Worm (Caenorhabditis elegans) whole organism, L3 larva: ENCODE results near the gene srt-30.

Experiments
- R02D3.7 ChIP-seq: fragments of 150-350 bp; optimal IDR thresholded peaks from 2 replicates; lab custom pipeline; 2014; ENCODE audit warnings: missing biosample characterization, missing genetic modification characterization
- ZK546.5 ChIP-seq: sonication (generic microtip); optimal IDR thresholded peaks from 2 replicates; lab custom pipeline; 2017; ENCODE audit warnings: missing biosample characterization, missing genetic modification characterization
- aly-2 ChIP-seq: fragments of 150-350 bp; optimal IDR thresholded peaks from 2 replicates; lab custom pipeline; 2014; ENCODE audit warnings: missing biosample characterization, missing genetic modification characterization
- ceh-16 ChIP-seq: sonication (generic microtip); optimal IDR thresholded peaks from 2 replicates; lab custom pipeline; 2017; ENCODE audit warnings: missing biosample characterization, missing genetic modification characterization
- ceh-82 ChIP-seq: fragments of 150-350 bp; optimal IDR thresholded peaks from 2 replicates; lab custom pipeline; 2014; ENCODE audit warnings: missing biosample characterization, missing genetic modification characterization
- egl-5 ChIP-seq: fragments of 150-350 bp; optimal IDR thresholded peaks from 2 replicates; lab custom pipeline; 2017; ENCODE audit warnings: missing biosample characterization, missing genetic modification reagents, missing genetic modification characterization, inconsistent platforms
- elt-2 ChIP-seq: sonication (generic microtip); optimal IDR thresholded peaks from 2 replicates; lab custom pipeline; 2016; ENCODE audit warnings: missing genetic modification reagents, mild to moderate bottlenecking, missing genetic modification characterization, missing compliant biosample characterization
- elt-3 ChIP-seq, 3 experiments: fragments of 150-350 bp in 1 of 3; sonication (generic microtip) in 2 of 3; optimal IDR thresholded peaks; 2 replicates in 2 of 3; 4 replicates in 1 of 3; lab custom pipeline; 2014 to 2017; ENCODE audit warnings: missing biosample characterization in 3 of 3, missing genetic modification characterization in 3 of 3
- fkh-10 ChIP-seq: sonication (generic microtip); optimal IDR thresholded peaks from 2 replicates; lab custom pipeline; 2017; ENCODE audit warnings: missing biosample characterization, missing genetic modification reagents, missing genetic modification characterization
- fkh-2 ChIP-seq: fragments of 150-350 bp; optimal IDR thresholded peaks from 2 replicates; lab custom pipeline; 2014; ENCODE audit warnings: missing biosample characterization, missing genetic modification reagents, missing genetic modification characterization
- fos-1 ChIP-seq: fragments of 150-350 bp; optimal IDR thresholded peaks from 2 replicates; lab custom pipeline; 2014; ENCODE audit warnings: missing biosample characterization, missing genetic modification characterization
- hmg-11 ChIP-seq: sonication (generic microtip); optimal IDR thresholded peaks from 2 replicates; lab custom pipeline; 2016; ENCODE audit warnings: missing genetic modification characterization, missing compliant biosample characterization
- jun-1 ChIP-seq: fragments of 150-350 bp; optimal IDR thresholded peaks from 2 replicates; lab custom pipeline; 2014; ENCODE audit warnings: missing biosample characterization, missing genetic modification reagents, missing genetic modification characterization
- lin-15B ChIP-seq: fragments of 150-350 bp; optimal IDR thresholded peaks from 2 replicates; lab custom pipeline; 2014; ENCODE audit warnings: missing biosample characterization, missing genetic modification characterization
- mdl-1 ChIP-seq: fragments of 150-350 bp; optimal IDR thresholded peaks from 2 replicates; lab custom pipeline; 2014; ENCODE audit warnings: missing biosample characterization, missing genetic modification characterization
- mml-1 ChIP-seq: fragments of 150-350 bp; sonication (generic microtip); optimal IDR thresholded peaks from 3 replicates; lab custom pipeline; 2014; ENCODE audit warnings: missing biosample characterization, missing genetic modification characterization
- nfya-1 ChIP-seq: sonication (generic microtip); optimal IDR thresholded peaks from 2 replicates; lab custom pipeline; 2017; ENCODE audit warnings: missing genetic modification characterization, mild to moderate bottlenecking, missing compliant biosample characterization, antibody characterized with exemption, moderate library complexity; ENCODE audit not compliant: insufficient read depth
- nhr-11 ChIP-seq: fragments of 150-350 bp; optimal IDR thresholded peaks from 2 replicates; lab custom pipeline; 2014; ENCODE audit warnings: missing biosample characterization, missing genetic modification characterization
- nhr-12 ChIP-seq: fragments of 150-350 bp; optimal IDR thresholded peaks from 2 replicates; lab custom pipeline; 2014; ENCODE audit warnings: missing biosample characterization, missing genetic modification characterization
- nhr-237 ChIP-seq: fragments of 150-350 bp; optimal IDR thresholded peaks from 2 replicates; lab custom pipeline; 2014; ENCODE audit warnings: missing biosample characterization, missing genetic modification characterization
- nhr-25 ChIP-seq: sonication (generic microtip); optimal IDR thresholded peaks from 2 replicates; lab custom pipeline; 2017; ENCODE audit warnings: missing biosample characterization, missing genetic modification characterization
- nhr-28 ChIP-seq: fragments of 150-350 bp; optimal IDR thresholded peaks from 2 replicates; lab custom pipeline; 2014; ENCODE audit warnings: missing biosample characterization, missing genetic modification characterization
- nhr-43 ChIP-seq: sonication (generic microtip); optimal IDR thresholded peaks from 2 replicates; lab custom pipeline; 2016; ENCODE audit warnings: mild to moderate bottlenecking, missing genetic modification characterization, missing compliant biosample characterization; ENCODE audit not compliant: poor library complexity, severe bottlenecking
- nhr-67 ChIP-seq: fragments of 150-350 bp; optimal IDR thresholded peaks from 2 replicates; lab custom pipeline; 2014; ENCODE audit warnings: missing biosample characterization, missing genetic modification characterization
- nhr-77 ChIP-seq: fragments of 150-350 bp; optimal IDR thresholded peaks from 2 replicates; lab custom pipeline; 2014; ENCODE audit warnings: missing biosample characterization, missing genetic modification characterization
- pha-4 ChIP-seq: fragments of 150-350 bp; optimal IDR thresholded peaks from 2 replicates; lab custom pipeline; 2014; ENCODE audit warnings: missing biosample characterization, missing genetic modification reagents, missing genetic modification characterization
- pqm-1 ChIP-seq: fragments of 150-350 bp; optimal IDR thresholded peaks from 2 replicates; lab custom pipeline; 2017; ENCODE audit warnings: missing biosample characterization, missing genetic modification characterization, inconsistent platforms
- sea-2 ChIP-seq: fragments of 150-350 bp; sonication (generic microtip); optimal IDR thresholded peaks from 4 replicates; lab custom pipeline; 2014; ENCODE audit warnings: missing biosample characterization, missing genetic modification reagents, missing genetic modification characterization
- skn-1 ChIP-seq: fragments of 150-350 bp; optimal IDR thresholded peaks from 2 replicates; lab custom pipeline; 2014; ENCODE audit warnings: missing biosample characterization, missing genetic modification characterization
- snpc-4 ChIP-seq: fragments of 150-350 bp; optimal IDR thresholded peaks from 2 replicates; lab custom pipeline; 2014; ENCODE audit warnings: missing biosample characterization, missing genetic modification characterization
- tbx-2 ChIP-seq: sonication (generic microtip); optimal IDR thresholded peaks from 2 replicates; lab custom pipeline; 2016; ENCODE audit warnings: mild to moderate bottlenecking, missing genetic modification characterization, missing compliant biosample characterization
- unc-62 ChIP-seq: fragments of 150-350 bp; sonication (generic microtip); optimal IDR thresholded peaks from 4 replicates; lab custom pipeline; 2014; ENCODE audit warnings: missing biosample characterization, missing genetic modification reagents, missing genetic modification characterization
- zag-1 ChIP-seq: fragments of 150-350 bp; optimal IDR thresholded peaks from 2 replicates; lab custom pipeline; 2014; ENCODE audit warnings: missing biosample characterization, missing genetic modification characterization

Gene srt-30

DNA sequence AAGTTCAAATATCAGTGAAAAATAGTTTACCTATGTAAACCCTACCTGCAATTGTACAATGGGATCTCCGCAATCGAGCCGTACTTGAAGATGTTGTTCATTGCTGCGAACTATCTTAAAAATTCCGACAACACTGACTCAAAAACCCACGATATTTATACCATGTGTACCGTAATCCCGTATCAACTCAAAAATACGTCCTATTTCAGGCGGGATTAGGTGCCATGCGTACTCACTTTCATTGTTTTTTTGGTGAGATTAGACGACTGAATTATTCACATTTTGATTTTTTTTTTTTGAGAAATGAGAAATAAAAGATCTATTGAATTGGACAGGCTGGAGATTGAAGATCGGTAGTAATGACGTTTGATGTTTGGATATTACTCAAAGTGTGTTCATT, at the start of gene srt-30:
Gene srt-30, minus strand, starts transcription at position 101 of the 400 bp plus-strand sequence.
- TF ChIP-seq mdl-1 (tag; lab: Kevin White, UChicago) (no peak), fos-1 (tag; lab: Kevin White, UChicago) (no peak), hmg-11 (tag; lab: Kevin White, UChicago) (no peak), fkh-10 (GFP tag; lab: Kevin White, UChicago) (no peak), nhr-25 (tag; lab: Kevin White, UChicago) (no peak), jun-1 (no peak), elt-3 (tag; optimal IDR thresholded peaks at IDR 0.05; lab: Kevin White, UChicago) (no peak), unc-62 (GFP tag; lab: Kevin White, UChicago) (no peak), mml-1 (tag; lab: Kevin White, UChicago) (no peak), R02D3.7 (tag; lab: Kevin White, UChicago) (no peak), nhr-77 (tag; lab: Kevin White, UChicago) (no peak), zag-1 (tag; lab: Kevin White, UChicago) (no peak), elt-2 (tag; lab: Kevin White, UChicago) (no peak), nhr-12 (tag; lab: Kevin White, UChicago) (no peak), snpc-4 (tag; lab: Kevin White, UChicago) (no peak), nhr-43 (no peak), nhr-237 (tag; lab: Kevin White, UChicago) (no peak)

DNA sequence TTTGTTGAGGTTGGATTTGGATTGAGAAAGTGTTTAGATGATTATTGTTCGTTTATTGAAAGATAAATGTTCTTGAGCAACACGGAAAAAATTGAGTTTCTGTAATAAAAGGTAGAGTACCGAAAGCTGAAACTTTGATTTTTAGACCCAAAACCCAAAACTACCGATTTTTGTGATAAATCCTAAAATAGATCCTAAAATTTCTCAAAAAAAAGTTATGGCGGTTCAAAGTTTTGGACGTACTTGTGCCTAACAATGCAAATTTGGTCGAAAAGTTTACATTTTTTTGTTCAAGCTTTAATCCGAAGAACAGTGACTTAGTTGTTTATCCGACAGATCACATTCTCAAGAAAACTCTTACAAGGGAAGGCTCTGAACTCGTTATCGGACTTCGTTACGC, 47.0 kb upstream of the srt-30 start, which contains the start of gene nhr-185:
Gene nhr-185, minus strand, starts transcription at position 101 of the 400 bp plus-strand sequence.
- TF ChIP-seq ZK546.5 (tag; lab: Kevin White, UChicago) (no peak), jun-1 (no peak), nhr-28 (tag; lab: Kevin White, UChicago) (no peak), egl-5 (tag; lab: Kevin White, UChicago) (no peak), sea-2 (GFP tag; lab: Kevin White, UChicago) (no peak), elt-2 (tag; lab: Kevin White, UChicago) (no peak), ceh-82 (tag; lab: Kevin White, UChicago) (no peak), pha-4 (tag; lab: Kevin White, UChicago) (no peak), nhr-67 (tag; lab: Kevin White, UChicago) (no peak)
- TF ChIP-seq, all 47 proteins: peak for 0

DNA sequence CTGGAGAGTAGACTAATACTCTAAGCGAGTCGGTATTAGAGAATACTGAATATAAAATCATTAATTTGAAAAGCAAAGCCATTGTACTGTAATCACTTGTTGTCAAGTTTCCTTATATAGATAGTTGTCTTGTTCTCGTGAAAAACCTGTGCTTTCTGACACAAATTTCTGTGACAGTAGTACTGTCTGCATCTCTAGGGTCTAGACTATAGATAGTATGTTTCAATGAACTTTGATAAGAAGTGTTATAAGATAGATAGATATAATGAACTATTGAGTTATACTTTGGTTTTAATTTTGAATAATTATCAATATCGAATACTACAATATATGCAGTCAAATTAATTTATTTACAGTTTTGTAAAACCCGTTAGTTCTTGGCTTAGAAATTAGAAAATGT, 43.6 kb upstream of the srt-30 start, which contains the start of gene ugt-32:
Gene ugt-32, minus strand, starts transcription at position 82 of the 400 bp plus-strand sequence.
- peak; percentile 85 for TF ChIP-seq pqm-1 (tag; lab: Kevin White, UChicago)
- no peak for TF ChIP-seq nfya-1 (tag; lab: Kevin White, UChicago)
- peak; percentile 7 for TF ChIP-seq elt-2 (tag; lab: Kevin White, UChicago)

DNA sequence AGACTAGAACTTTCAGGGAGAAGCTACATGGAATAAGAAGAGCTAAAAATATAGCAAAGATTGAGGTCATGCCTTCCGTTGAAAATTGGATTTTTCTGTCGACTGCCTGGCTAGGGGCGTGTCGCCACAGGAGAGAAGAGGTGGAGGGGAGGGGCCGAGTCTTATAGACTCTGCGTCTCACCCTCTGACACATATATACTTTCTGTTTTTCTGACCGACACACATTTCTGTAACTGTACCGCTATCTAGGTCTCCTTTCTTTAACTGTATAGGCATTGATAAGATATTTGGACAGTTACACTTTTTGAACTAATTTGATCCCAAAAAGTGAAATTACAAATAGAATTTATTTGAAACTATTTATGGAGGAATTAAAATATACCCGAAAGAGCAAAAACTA, 41.2 kb upstream of the srt-30 start:
- TF ChIP-seq pqm-1 (tag; lab: Kevin White, UChicago) (peak; percentile 20), nhr-28 (tag; lab: Kevin White, UChicago) (no peak)
- TF ChIP-seq, all 47 proteins: peak for 1

DNA sequence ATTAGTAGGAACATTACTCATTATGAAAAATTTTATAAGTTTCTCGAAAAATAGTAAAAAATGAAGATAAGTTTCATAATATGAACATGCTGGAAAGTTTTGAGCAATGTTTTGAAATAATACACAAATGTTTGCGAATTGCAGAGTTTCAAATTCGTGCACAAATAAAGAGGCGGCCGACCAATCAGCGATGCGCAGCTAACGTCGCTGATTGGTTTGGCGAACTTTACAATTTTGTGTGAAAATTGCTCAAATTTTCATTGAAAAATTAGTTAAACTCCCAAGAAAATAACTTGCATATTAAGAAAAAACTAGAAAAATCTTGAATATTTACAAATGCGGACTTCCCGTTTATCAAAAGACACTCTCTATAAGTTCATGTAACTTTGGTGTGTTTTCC, 32.4 kb upstream of the srt-30 start:
- no peak for TF ChIP-seq lin-15B
- TF ChIP-seq nfya-1 (tag; lab: Kevin White, UChicago) = peak; percentile 55
- TF ChIP-seq jun-1 = no peak
- TF ChIP-seq, all 47 proteins: peak for 1

DNA sequence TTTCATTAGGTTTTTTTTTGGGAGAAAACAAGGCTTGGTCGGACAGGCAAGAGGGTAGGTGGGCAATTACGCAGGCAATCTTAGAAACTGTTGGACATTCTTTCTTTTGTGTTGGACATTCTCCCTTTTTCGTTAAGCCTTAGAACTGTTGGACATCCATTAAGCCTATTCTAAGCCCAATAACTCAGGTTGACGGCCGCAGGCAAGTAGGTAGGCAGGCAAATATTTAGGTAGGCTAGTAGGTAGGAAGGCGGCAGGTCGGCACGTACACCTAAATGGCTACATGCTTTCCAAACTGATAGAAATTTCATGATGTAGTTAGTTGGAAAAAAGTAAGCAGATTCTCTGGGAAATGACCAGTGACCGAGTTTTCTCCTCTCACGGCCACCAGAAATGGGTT, 31.8 kb upstream of the srt-30 start:
- TF ChIP-seq nhr-28 (tag; lab: Kevin White, UChicago) = no peak
- no peak for TF ChIP-seq mml-1 (tag; lab: Kevin White, UChicago)
- no peak for TF ChIP-seq aly-2
- TF ChIP-seq jun-1 = no peak
- no peak for TF ChIP-seq zag-1 (tag; lab: Kevin White, UChicago)
- no peak for TF ChIP-seq ceh-16 (tag; lab: Kevin White, UChicago)

DNA sequence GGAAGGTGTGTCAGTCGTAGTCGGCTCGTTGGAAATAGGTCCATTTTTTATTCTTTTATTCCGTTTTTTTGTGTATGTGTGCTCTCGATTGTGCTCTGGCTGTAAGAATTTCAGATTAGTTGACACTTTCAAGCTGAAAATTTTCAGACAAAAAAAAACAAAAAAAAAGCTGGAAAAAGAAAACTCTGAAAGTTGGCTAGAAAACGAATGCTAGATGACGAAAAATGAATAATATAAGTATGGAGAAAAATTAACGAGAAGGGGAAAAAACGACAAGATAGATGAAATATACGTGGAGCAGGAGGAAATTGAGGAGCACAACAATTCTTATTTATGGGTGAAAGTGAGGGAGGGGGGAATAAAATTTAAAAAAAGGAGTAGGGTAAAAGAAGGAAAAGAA, 31.3 kb upstream of the srt-30 start, which contains the start of gene H10D18.5:
Gene H10D18.5, minus strand, starts transcription at position 101 of the 400 bp plus-strand sequence.
- no peak for TF ChIP-seq hmg-11 (tag; lab: Kevin White, UChicago)
- no peak for TF ChIP-seq R02D3.7 (tag; lab: Kevin White, UChicago)
- no peak for TF ChIP-seq jun-1
- TF ChIP-seq nhr-11 (tag; lab: Kevin White, UChicago) = no peak
- TF ChIP-seq fos-1 (tag; lab: Kevin White, UChicago) = no peak
- TF ChIP-seq fkh-2 (tag; lab: Kevin White, UChicago) = no peak
- TF ChIP-seq ceh-16 (tag; lab: Kevin White, UChicago) = no peak
- no peak for TF ChIP-seq skn-1 (tag; lab: Kevin White, UChicago)
- no peak for TF ChIP-seq nhr-237 (tag; lab: Kevin White, UChicago)
- no peak for TF ChIP-seq tbx-2 (tag; lab: Kevin White, UChicago)
